Worm (Caenorhabditis elegans): Measurements from ENCODE around the gene C34C12.2.

The C34C12.2 gene

ce11 chrIII:3461403-3461802 is 7.8 kb downstream of the C34C12.2 start, which contains the start of gene pph-6:
TSS of gene pph-6 (plus strand) at chrIII:3461703.
- TF ChIP-seq gmeb-1 (tag; optimal IDR thresholded peaks at IDR 0.05) (no peak), ama-1 (optimal IDR thresholded peaks at IDR 0.05) (no peak), blmp-1 (tag; optimal IDR thresholded peaks at IDR 0.05; ENCODE audit: insufficient read depth) (no peak), sem-4 (tag; optimal IDR thresholded peaks at IDR 0.05) (no peak), skn-1 (tag; optimal IDR thresholded peaks at IDR 0.05) (no peak), sma-9 (GFP tag; optimal IDR thresholded peaks at IDR 0.05) (no peak), sma-9 (tag; optimal IDR thresholded peaks at IDR 0.05) (no peak), ztf-11 (tag; optimal IDR thresholded peaks at IDR 0.05) (no peak), nhr-129 (tag; optimal IDR thresholded peaks at IDR 0.05) (no peak), Y55F3AM.14 (GFP tag; optimal IDR thresholded peaks at IDR 0.05) (no peak), ceh-82 (tag; optimal IDR thresholded peaks at IDR 0.05) (no peak), zag-1 (tag; optimal IDR thresholded peaks at IDR 0.05) (no peak), nhr-21 (tag; optimal IDR thresholded peaks at IDR 0.05) (no peak), unc-55 (GFP tag; optimal IDR thresholded peaks at IDR 0.05) (no peak), R02D3.7 (tag; optimal IDR thresholded peaks at IDR 0.05) (no peak), elt-3 (tag; optimal IDR thresholded peaks at IDR 0.05) (no peak), mdl-1 (tag; optimal IDR thresholded peaks at IDR 0.05) (no peak), elt-1 (tag; optimal IDR thresholded peaks at IDR 0.05) (no peak), nhr-23 (tag; optimal IDR thresholded peaks at IDR 0.05) (no peak), F13H6.1 (tag; optimal IDR thresholded peaks at IDR 0.05) (no peak)

- TF ChIP-seq ztf-11 (tag; optimal IDR thresholded peaks at IDR 0.05) (no peak), mbf-1 (tag; optimal IDR thresholded peaks at IDR 0.05) (no peak), R02D3.7 (tag; optimal IDR thresholded peaks at IDR 0.05) (no peak), mdl-1 (tag; optimal IDR thresholded peaks at IDR 0.05) (no peak), ztf-1 (GFP tag; conservative IDR thresholded peaks at IDR 0.05) (no peak), nhr-11 (tag; optimal IDR thresholded peaks at IDR 0.05) (no peak), nhr-237 (tag; optimal IDR thresholded peaks at IDR 0.05) (no peak), sma-3 (GFP tag; optimal IDR thresholded peaks at IDR 0.05) (no peak), mab-5 (tag; optimal IDR thresholded peaks at IDR 0.05) (no peak), lin-39 (tag; optimal IDR thresholded peaks at IDR 0.05) (no peak)
Observed at ce11 chrIII:3467013-3467412, 13.4 kb downstream of the C34C12.2 start.

ce11 chrIII:3468384-3468783 is 14.8 kb downstream of the C34C12.2 start:
- TF ChIP-seq fos-1 (tag; optimal IDR thresholded peaks at IDR 0.05) (peak; percentile 39), R02D3.7 (tag; optimal IDR thresholded peaks at IDR 0.05) (no peak), crh-2 (tag; optimal IDR thresholded peaks at IDR 0.05) (no peak), mab-5 (tag; optimal IDR thresholded peaks at IDR 0.05) (no peak), lin-39 (tag; optimal IDR thresholded peaks at IDR 0.05) (no peak)

ce11 chrIII:3469646-3470045 is 16.1 kb downstream of the C34C12.2 start, which contains the start of gene smim-14:
TSS of gene smim-14 (minus strand) at chrIII:3469746.
- TF ChIP-seq ztf-4 (tag; optimal IDR thresholded peaks at IDR 0.05): no peak
- TF ChIP-seq mdl-1 (tag; optimal IDR thresholded peaks at IDR 0.05): no peak
- TF ChIP-seq fos-1 (tag; optimal IDR thresholded peaks at IDR 0.05): peak; percentile 13

- TF ChIP-seq nhr-129 (tag; optimal IDR thresholded peaks at IDR 0.05) (no peak), nhr-23 (tag; optimal IDR thresholded peaks at IDR 0.05) (no peak), mbf-1 (tag; optimal IDR thresholded peaks at IDR 0.05) (no peak), dmd-4 (tag; optimal IDR thresholded peaks at IDR 0.05) (no peak), Y55F3AM.14 (GFP tag; optimal IDR thresholded peaks at IDR 0.05) (no peak), C34F6.9 (tag; optimal IDR thresholded peaks at IDR 0.05) (no peak), R02D3.7 (tag; optimal IDR thresholded peaks at IDR 0.05) (no peak), ztf-11 (tag; optimal IDR thresholded peaks at IDR 0.05) (no peak), unc-62 (GFP tag; optimal IDR thresholded peaks at IDR 0.05) (peak; percentile 1), sem-4 (tag; optimal IDR thresholded peaks at IDR 0.05) (no peak), sma-3 (GFP tag; optimal IDR thresholded peaks at IDR 0.05) (peak; percentile 7), unc-39 (tag; optimal IDR thresholded peaks at IDR 0.05) (no peak), nhr-21 (tag; optimal IDR thresholded peaks at IDR 0.05) (peak; percentile 22), mdl-1 (tag; optimal IDR thresholded peaks at IDR 0.05) (no peak), nhr-6 (tag; optimal IDR thresholded peaks at IDR 0.05) (no peak), ztf-4 (tag; optimal IDR thresholded peaks at IDR 0.05) (no peak), ceh-82 (tag; optimal IDR thresholded peaks at IDR 0.05) (no peak), elt-3 (tag; optimal IDR thresholded peaks at IDR 0.05) (no peak), ZK546.5 (tag; optimal IDR thresholded peaks at IDR 0.05) (no peak), elt-1 (tag; optimal IDR thresholded peaks at IDR 0.05) (no peak), nhr-237 (tag; optimal IDR thresholded peaks at IDR 0.05) (no peak)
Observed at ce11 chrIII:3470433-3470832, 16.8 kb downstream of the C34C12.2 start.
